Worm (Caenorhabditis elegans): ENCODE measurements around the gene ubq-1.

- no peak for TF ChIP-seq nhr-76 (tag; optimal IDR thresholded peaks at IDR 0.05)
- no peak for TF ChIP-seq nhr-41 (GFP tag; IDR thresholded peaks at IDR 0.05)
- TF ChIP-seq zip-11 (GFP tag; IDR thresholded peaks at IDR 0.05), result no peak
- no peak for TF ChIP-seq unc-62 (GFP tag; optimal IDR thresholded peaks at IDR 0.05 in 1 of 2)
- TF ChIP-seq unc-62 (tag; optimal IDR thresholded peaks at IDR 0.05), result no peak
- TF ChIP-seq mep-1 (tag; optimal IDR thresholded peaks at IDR 0.05), result no peak
- no peak for TF ChIP-seq F37D6.2 (tag; optimal IDR thresholded peaks at IDR 0.05)
- TF ChIP-seq fos-1 (tag; optimal IDR thresholded peaks at IDR 0.05), result no peak
- TF ChIP-seq snpc-4 (tag; optimal IDR thresholded peaks at IDR 0.05), result no peak
- no peak for TF ChIP-seq nhr-11 (tag; optimal IDR thresholded peaks at IDR 0.05)
- TF ChIP-seq dmd-8 (GFP tag; IDR thresholded peaks at IDR 0.05), result no peak
- TF ChIP-seq fkh-10 (GFP tag; optimal IDR thresholded peaks at IDR 0.05), result no peak
- no peak for TF ChIP-seq F49E8.2 (tag; optimal IDR thresholded peaks at IDR 0.05; ENCODE audit: borderline replicate concordance)
These were observed 9.4 kb upstream of the ubq-1 start for ce11 chrIII:5930659-5931058.
